Fruit fly (Drosophila melanogaster) whole organism, wandering third instar larva: ENCODE data around the gene RFeSP.

Source experiments
- Abd-B ChIP-seq: fragments of >200 bp; optimal IDR thresholded peaks from 2 replicates; lab custom pipeline; 2017; ENCODE audit warnings: missing biosample characterization, missing genetic modification characterization
- CG32264 ChIP-seq: fragments of 200-800 bp; sonication (Bioruptor generic); optimal IDR thresholded peaks from 2 replicates; lab custom pipeline; 2016; ENCODE audit warnings: missing biosample characterization, missing genetic modification characterization
- CG9705 ChIP-seq: fragments of 200-800 bp; sonication (Bioruptor generic); optimal IDR thresholded peaks from 2 replicates; lab custom pipeline; 2018; ENCODE audit warnings: missing biosample characterization, mild to moderate bottlenecking, missing genetic modification characterization
- Dfd ChIP-seq: fragments of >200 bp; optimal IDR thresholded peaks from 2 replicates; lab custom pipeline; 2017; ENCODE audit warnings: missing biosample characterization, missing genetic modification characterization
- GATAd ChIP-seq: sonication (Bioruptor generic); optimal IDR thresholded peaks from 2 replicates; lab custom pipeline; 2016; ENCODE audit warnings: missing biosample characterization, missing genetic modification characterization
- HLH106 ChIP-seq: fragments of 200-800 bp; optimal IDR thresholded peaks from 3 replicates; lab custom pipeline; 2019; ENCODE audit warnings: missing biosample characterization, mild to moderate bottlenecking, missing genetic modification characterization, moderate library complexity
- Hnf4 ChIP-seq: fragments of 200-800 bp; sonication (Bioruptor generic); optimal IDR thresholded peaks from 2 replicates; lab custom pipeline; 2016; ENCODE audit warnings: missing biosample characterization, mild to moderate bottlenecking, missing genetic modification characterization
- Hr78 ChIP-seq: fragments of >200 bp; optimal IDR thresholded peaks from 2 replicates; lab custom pipeline; 2017; ENCODE audit warnings: missing biosample characterization, missing genetic modification characterization
- Hr83 ChIP-seq: fragments of 200-300 bp; sonication (Bioruptor generic); optimal IDR thresholded peaks from 2 replicates; lab custom pipeline; 2016; ENCODE audit warnings: missing biosample characterization, mild to moderate bottlenecking, missing genetic modification characterization, moderate library complexity; ENCODE audit not compliant: poor library complexity, severe bottlenecking
- Mio ChIP-seq: sonication (Bioruptor generic); optimal IDR thresholded peaks from 2 replicates; lab custom pipeline; 2016; ENCODE audit warnings: missing biosample characterization, missing genetic modification characterization
- N ChIP-seq: fragments of >200 bp; optimal IDR thresholded peaks from 2 replicates; lab custom pipeline; 2018; ENCODE audit warnings: missing biosample characterization, missing external identifiers, missing genetic modification characterization
- OdsH ChIP-seq: fragments of 200-800 bp; sonication (Bioruptor generic); optimal IDR thresholded peaks from 2 replicates; lab custom pipeline; 2016; ENCODE audit warnings: missing biosample characterization, mild to moderate bottlenecking, missing genetic modification characterization
- Rel ChIP-seq, 2 experiments: fragments of 200-800 bp; sonication (Bioruptor generic) in 1 of 2; optimal IDR thresholded peaks; 2 replicates in 1 of 2; 3 replicates in 1 of 2; lab custom pipeline; 2016 to 2019; ENCODE audit warnings: mild to moderate bottlenecking in 2 of 2, missing biosample characterization in 2 of 2, missing genetic modification characterization in 2 of 2, moderate library complexity in 1 of 2
- Sp1 ChIP-seq: fragments of 200-800 bp; sonication (Bioruptor generic); optimal IDR thresholded peaks from 3 replicates; lab custom pipeline; 2019; ENCODE audit warnings: missing biosample characterization, mild to moderate bottlenecking, missing genetic modification characterization, moderate library complexity
- Vsx2 ChIP-seq: fragments of 200-300, 225-300 bp; sonication (Bioruptor generic); optimal IDR thresholded peaks from 2 replicates; lab custom pipeline; 2018; ENCODE audit warnings: missing biosample characterization, missing genetic modification characterization; ENCODE audit not compliant: partially characterized antibody
- br ChIP-seq: fragments of 200-800 bp; sonication (Bioruptor generic); optimal IDR thresholded peaks from 2 replicates; lab custom pipeline; 2016; ENCODE audit warnings: missing biosample characterization, missing genetic modification characterization
- brk ChIP-seq: fragments of 200-800 bp; sonication (Bioruptor generic); optimal IDR thresholded peaks from 2 replicates; lab custom pipeline; 2016; ENCODE audit warnings: missing biosample characterization, mild to moderate bottlenecking, missing genetic modification characterization
- dl ChIP-seq, 2 experiments: fragments of 175-275, 200-275 bp in 1 of 2; fragments of 200-275 bp in 1 of 2; sonication (Bioruptor generic); optimal IDR thresholded peaks; lab custom pipeline; 2018; ENCODE audit warnings: mild to moderate bottlenecking in 2 of 2, missing biosample characterization in 2 of 2, missing genetic modification characterization in 2 of 2, moderate library complexity in 2 of 2; ENCODE audit not compliant: partially characterized antibody in 2 of 2, insufficient read depth in 1 of 2
- dmrt93B ChIP-seq: fragments of 200-800 bp; sonication (Bioruptor generic); optimal IDR thresholded peaks from 2 replicates; lab custom pipeline; 2018; ENCODE audit warnings: missing biosample characterization, mild to moderate bottlenecking, missing genetic modification characterization
- dsf ChIP-seq: sonication (Bioruptor generic); optimal IDR thresholded peaks from 2 replicates; lab custom pipeline; 2016; ENCODE audit warnings: missing biosample characterization, missing genetic modification characterization, borderline replicate concordance
- ey ChIP-seq: fragments of 200-800 bp; sonication (Bioruptor generic); optimal IDR thresholded peaks from 2 replicates; lab custom pipeline; 2016; ENCODE audit warnings: missing biosample characterization, missing genetic modification characterization
- foxo ChIP-seq, 2 experiments: fragments of 200-800 bp; sonication (Bioruptor generic); optimal IDR thresholded peaks; 2 replicates in 1 of 2; 3 replicates in 1 of 2; lab custom pipeline; 2016 to 2017; ENCODE audit warnings: missing biosample characterization in 2 of 2, missing genetic modification characterization in 2 of 2
- fru ChIP-seq: fragments of 200-800 bp; sonication (Bioruptor generic); optimal IDR thresholded peaks from 3 replicates; lab custom pipeline; 2016; ENCODE audit warnings: missing biosample characterization, mild to moderate bottlenecking, missing genetic modification characterization
- h ChIP-seq: fragments of 200-800 bp; sonication (Bioruptor generic); optimal IDR thresholded peaks from 3 replicates; lab custom pipeline; 2016; ENCODE audit warnings: missing biosample characterization, mild to moderate bottlenecking, missing genetic modification characterization
- jim ChIP-seq: fragments of 175-275, 200-325 bp; sonication (Bioruptor generic); optimal IDR thresholded peaks from 2 replicates; lab custom pipeline; 2016; ENCODE audit warnings: missing biosample characterization, mild to moderate bottlenecking, missing genetic modification characterization
- lola ChIP-seq: fragments of >200 bp; optimal IDR thresholded peaks from 2 replicates; lab custom pipeline; 2017; ENCODE audit warnings: missing biosample characterization, missing genetic modification characterization
- psq ChIP-seq: fragments of 200-800 bp; sonication (Bioruptor generic); optimal IDR thresholded peaks from 3 replicates; lab custom pipeline; 2017; ENCODE audit warnings: missing biosample characterization, mild to moderate bottlenecking, missing genetic modification characterization, moderate library complexity
- rgr ChIP-seq: fragments of 200-800 bp; sonication (Bioruptor generic); optimal IDR thresholded peaks from 3 replicates; lab custom pipeline; 2016; ENCODE audit warnings: missing biosample characterization, mild to moderate bottlenecking, missing genetic modification characterization
- sage ChIP-seq: fragments of 200-800 bp; sonication (Bioruptor generic); optimal IDR thresholded peaks from 2 replicates; lab custom pipeline; 2016; ENCODE audit warnings: missing biosample characterization, mild to moderate bottlenecking, missing genetic modification characterization
- sv ChIP-seq: fragments of 200-800 bp; sonication (Bioruptor generic); optimal IDR thresholded peaks from 3 replicates; lab custom pipeline; 2016; ENCODE audit warnings: missing biosample characterization, missing genetic modification characterization
- tai ChIP-seq: sonication (Bioruptor generic); optimal IDR thresholded peaks from 2 replicates; lab custom pipeline; 2016; ENCODE audit warnings: missing biosample characterization, missing genetic modification characterization
- usp ChIP-seq: fragments of >200 bp; optimal IDR thresholded peaks from 2 replicates; lab custom pipeline; 2017; ENCODE audit warnings: missing biosample characterization, missing genetic modification characterization

RFeSP gene

dm6 chr2L:1606758-1607157 lies 7.2 kb downstream of the RFeSP start:
- no peak for TF ChIP-seq CG32264 (GFP tag; lab: Kevin White, UChicago)
- TF ChIP-seq Dfd (GFP tag; lab: Kevin White, UChicago), result peak; percentile 78

DNA sequence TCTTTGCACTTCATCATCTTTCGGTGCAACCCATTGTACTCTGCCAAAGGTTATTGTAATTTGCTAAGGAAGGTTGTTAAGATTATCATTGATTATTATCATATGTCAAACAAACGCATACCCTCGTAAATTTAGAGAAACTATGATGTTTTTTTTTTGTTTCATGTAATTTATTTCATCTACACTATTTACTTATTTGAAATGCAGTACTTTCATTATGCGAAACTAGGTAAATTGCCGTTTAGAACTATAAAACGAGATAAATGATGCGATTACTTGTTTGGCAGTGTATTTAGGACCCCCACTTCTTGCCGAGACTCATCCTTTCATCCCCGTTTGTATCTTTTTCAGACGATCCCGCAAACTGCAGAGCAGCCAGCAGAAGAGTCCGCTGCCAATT lies 10.1 kb downstream of the RFeSP start:
- TF ChIP-seq GATAd (GFP tag; lab: Kevin White, UChicago) (no peak), Vsx2 (no peak), psq (GFP tag; lab: Kevin White, UChicago) (no peak), lola (GFP tag; lab: Kevin White, UChicago) (no peak), Hr83 (GFP tag; lab: Kevin White, UChicago) (no peak), br (GFP tag; lab: Kevin White, UChicago) (no peak), OdsH (GFP tag; lab: Kevin White, UChicago) (no peak), CG32264 (GFP tag; lab: Kevin White, UChicago) (no peak), ey (GFP tag; lab: Kevin White, UChicago) (no peak), Rel (GFP tag; optimal IDR thresholded peaks at IDR 0.05; lab: Kevin White, UChicago) (no peak), Rel (tag; optimal IDR thresholded peaks at IDR 0.05; lab: Kevin White, UChicago) (no peak), Hr78 (no peak), Mio (no peak), Dfd (GFP tag; lab: Kevin White, UChicago) (no peak), dmrt93B (no peak), dl (GFP tag; optimal IDR thresholded peaks at IDR 0.05; lab: Kevin White, UChicago; ENCODE audit: insufficient read depth in 1 of 2, partially characterized antibody in 2 of 2) (no peak), tai (GFP tag; lab: Kevin White, UChicago) (no peak), sv (no peak), CG9705 (no peak), N (GFP tag; lab: Kevin White, UChicago) (no peak)

DNA sequence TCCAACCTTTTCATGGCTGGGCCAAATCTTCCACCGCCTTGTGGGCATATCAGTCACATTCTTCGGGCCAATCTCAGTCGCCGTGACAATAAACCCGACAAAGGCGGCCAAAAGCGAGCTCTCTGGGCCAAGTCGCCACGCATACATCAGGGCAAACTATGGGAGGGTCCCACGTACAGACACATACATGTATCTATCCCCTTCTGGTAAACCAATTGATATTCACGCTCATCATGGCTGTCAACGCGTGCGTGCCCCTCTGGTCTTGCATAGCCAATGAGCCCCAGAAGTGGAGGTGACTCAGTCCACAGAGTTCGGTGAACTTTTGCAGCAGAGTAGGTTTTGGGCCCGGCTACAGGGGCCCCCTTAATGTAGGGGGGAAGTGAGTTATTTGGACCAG lies 17.3 kb downstream of the RFeSP start:
- TF ChIP-seq ey (GFP tag; lab: Kevin White, UChicago), result no peak
- TF ChIP-seq Dfd (GFP tag; lab: Kevin White, UChicago), result no peak
- no peak for TF ChIP-seq Hr83 (GFP tag; lab: Kevin White, UChicago)
- TF ChIP-seq HLH106 (tag; lab: Kevin White, UChicago), result no peak
- TF ChIP-seq dl (GFP tag; optimal IDR thresholded peaks at IDR 0.05; lab: Kevin White, UChicago; ENCODE audit: insufficient read depth in 1 of 2, partially characterized antibody in 2 of 2), result no peak
- TF ChIP-seq Hr78, result no peak
- TF ChIP-seq br (GFP tag; lab: Kevin White, UChicago), result no peak
- no peak for TF ChIP-seq dmrt93B
- TF ChIP-seq CG32264 (GFP tag; lab: Kevin White, UChicago), result no peak
- no peak for TF ChIP-seq sage
- TF ChIP-seq sv, result no peak
- TF ChIP-seq Abd-B, result no peak
- no peak for TF ChIP-seq psq (GFP tag; lab: Kevin White, UChicago)
- TF ChIP-seq Vsx2, result no peak
- no peak for TF ChIP-seq usp (GFP tag; lab: Kevin White, UChicago)
- TF ChIP-seq Sp1, result no peak
- TF ChIP-seq N (GFP tag; lab: Kevin White, UChicago), result no peak
- TF ChIP-seq GATAd (GFP tag; lab: Kevin White, UChicago), result no peak
- no peak for TF ChIP-seq jim (GFP tag; lab: Kevin White, UChicago)

DNA sequence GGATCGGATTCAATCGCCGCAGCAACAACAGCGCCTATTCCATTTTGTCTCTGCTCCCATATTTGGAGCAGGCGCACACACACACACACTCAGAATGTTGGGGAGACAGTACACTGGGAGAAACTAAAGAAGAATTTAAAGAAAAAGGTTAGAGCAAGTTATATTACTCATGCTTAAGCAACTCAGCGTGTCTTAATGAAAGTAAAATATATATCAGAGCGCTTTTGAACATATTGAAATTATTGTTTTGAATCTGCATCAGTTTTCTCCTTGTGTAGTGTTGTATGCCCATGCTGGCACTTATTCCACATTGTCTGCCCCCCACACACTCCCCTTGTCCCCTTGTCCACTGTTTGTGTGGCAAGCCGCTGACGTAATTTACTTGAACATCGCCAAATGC lies 23.8 kb downstream of the RFeSP start:
- peak; percentile 48 for TF ChIP-seq ey (GFP tag; lab: Kevin White, UChicago)
- no peak for TF ChIP-seq psq (GFP tag; lab: Kevin White, UChicago)
- TF ChIP-seq GATAd (GFP tag; lab: Kevin White, UChicago), result no peak
- TF ChIP-seq foxo (GFP tag; optimal IDR thresholded peaks at IDR 0.05; lab: Kevin White, UChicago), result peak in 1 of 2 experiments; percentile 58
- TF ChIP-seq Abd-B, result no peak
- TF ChIP-seq h, result peak; percentile 71
- TF ChIP-seq sv, result peak; percentile 76
- TF ChIP-seq rgr (GFP tag; lab: Kevin White, UChicago), result peak; percentile 12
- peak; percentile 48 for TF ChIP-seq fru (GFP tag; lab: Kevin White, UChicago)
- no peak for TF ChIP-seq usp (GFP tag; lab: Kevin White, UChicago)
- TF ChIP-seq Rel (GFP tag; optimal IDR thresholded peaks at IDR 0.05; lab: Kevin White, UChicago), result no peak
- TF ChIP-seq Rel (tag; optimal IDR thresholded peaks at IDR 0.05; lab: Kevin White, UChicago), result no peak
- TF ChIP-seq dmrt93B, result no peak
- no peak for TF ChIP-seq lola (GFP tag; lab: Kevin White, UChicago)
- TF ChIP-seq Hnf4 (GFP tag; lab: Kevin White, UChicago), result peak; percentile 11
- TF ChIP-seq brk (GFP tag; lab: Kevin White, UChicago), result no peak
- no peak for TF ChIP-seq dsf (GFP tag; lab: Kevin White, UChicago)
- TF ChIP-seq OdsH (GFP tag; lab: Kevin White, UChicago), result peak; percentile 17
- no peak for TF ChIP-seq sage
- no peak for TF ChIP-seq tai (GFP tag; lab: Kevin White, UChicago)
- TF ChIP-seq jim (GFP tag; lab: Kevin White, UChicago), result no peak
